Comparison of ENCODE assay signal across 5 fruit fly cellular contexts in the genomic region with DNA sequence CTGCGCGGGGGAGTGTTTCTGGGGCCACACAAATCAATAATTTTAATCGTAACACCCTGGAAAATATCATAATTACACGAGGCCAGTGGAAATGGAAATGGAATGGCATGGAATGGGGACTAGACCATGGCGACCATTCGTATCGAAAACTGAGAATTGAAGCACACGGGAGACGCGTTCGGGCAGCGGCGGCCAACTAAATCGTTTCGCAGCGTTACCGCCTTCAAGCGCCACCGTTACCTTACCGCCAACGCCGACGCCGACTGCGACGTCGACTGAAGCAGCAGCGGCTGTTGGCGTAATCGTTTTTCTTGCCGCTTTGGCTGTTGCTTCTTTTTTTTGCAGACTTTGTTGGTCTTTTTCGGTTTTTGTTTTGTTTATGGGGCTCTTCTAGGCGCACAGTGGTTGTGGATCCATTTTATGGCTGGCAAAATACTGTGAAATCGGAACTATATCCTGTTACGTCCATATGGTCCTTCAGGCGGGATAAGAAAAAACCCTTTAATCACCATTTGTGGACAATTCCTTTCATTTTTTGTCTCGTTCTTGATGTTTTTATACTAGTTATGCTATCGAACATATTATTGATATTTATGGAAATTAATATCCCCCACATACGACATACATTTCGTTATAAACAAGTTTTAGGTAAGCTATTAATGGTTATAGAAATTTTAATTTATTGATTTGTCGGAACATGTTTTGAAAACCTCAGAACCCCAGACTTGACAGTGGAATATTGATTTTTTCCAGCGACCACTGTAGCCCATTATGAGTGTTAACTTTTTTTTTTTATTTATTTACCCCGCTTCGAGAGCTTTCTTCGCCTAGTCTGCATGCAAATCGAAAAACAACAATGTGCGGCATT.
TF ChIP-seq lines count a peak whose summit lies in the region.

No protein-coding gene starts in this region.

- TF ChIP-seq CTCF in whole organism, embryonic (GFP tag; optimal IDR thresholded peaks at IDR 0.05; lab: Kevin White, UChicago) = no peak

TF ChIP-seq in whole organism, adult, 20 proteins besides CTCF, POLR2A, EP300 and RAD21 (continues in another document):
- no peak for TF ChIP-seq pad (GFP tag; optimal IDR thresholded peaks at IDR 0.05; lab: Kevin White, UChicago)
- no peak for TF ChIP-seq CG5204 (GFP tag; optimal IDR thresholded peaks at IDR 0.05; lab: Kevin White, UChicago)
- TF ChIP-seq ovo (GFP tag; optimal IDR thresholded peaks at IDR 0.05; lab: Kevin White, UChicago) = peak; percentile 20
- no peak for TF ChIP-seq kay (GFP tag; lab: Kevin White, UChicago; ENCODE audit: borderline replicate concordance)
- TF ChIP-seq cic (GFP tag; optimal IDR thresholded peaks at IDR 0.05; lab: Kevin White, UChicago) = no peak
- peak; percentile 53 for TF ChIP-seq tj (GFP tag; optimal IDR thresholded peaks at IDR 0.05; lab: Kevin White, UChicago)
- TF ChIP-seq CG11617 (GFP tag; optimal IDR thresholded peaks at IDR 0.05; lab: Kevin White, UChicago) = no peak
- TF ChIP-seq CG1620 (GFP tag; optimal IDR thresholded peaks at IDR 0.05; lab: Kevin White, UChicago) = no peak
- TF ChIP-seq CG7101 (tag; optimal IDR thresholded peaks at IDR 0.05; lab: Kevin White, UChicago) = no peak
- TF ChIP-seq CG14711 (tag; optimal IDR thresholded peaks at IDR 0.05; lab: Kevin White, UChicago) = no peak
- TF ChIP-seq Hr96 (GFP tag; optimal IDR thresholded peaks at IDR 0.05; lab: Kevin White, UChicago) = no peak
- TF ChIP-seq CG33017 (tag; optimal IDR thresholded peaks at IDR 0.05; lab: Kevin White, UChicago) = no peak
- TF ChIP-seq Crg-1 (GFP tag; optimal IDR thresholded peaks at IDR 0.05; lab: Kevin White, UChicago) = no peak
- no peak for TF ChIP-seq CG7045 (GFP tag; optimal IDR thresholded peaks at IDR 0.05; lab: Kevin White, UChicago)
- no peak for TF ChIP-seq toe (GFP tag; optimal IDR thresholded peaks at IDR 0.05; lab: Kevin White, UChicago)
- TF ChIP-seq CG12768 (GFP tag; optimal IDR thresholded peaks at IDR 0.05; lab: Kevin White, UChicago) = no peak
- TF ChIP-seq Mnt (GFP tag; optimal IDR thresholded peaks at IDR 0.05; lab: Kevin White, UChicago) = peak; percentile 3

TF ChIP-seq in whole organism, embryonic, 481 proteins besides CTCF, POLR2A, EP300 and RAD21 (continues in another document):
- TF ChIP-seq gfzf (GFP tag; optimal IDR thresholded peaks at IDR 0.05; lab: Kevin White, UChicago) = no peak
- peak; percentile 18 for TF ChIP-seq CG12391 (tag; optimal IDR thresholded peaks at IDR 0.05; lab: Kevin White, UChicago)
- peak in 1 of 2 experiments; percentile 62 for TF ChIP-seq eve (GFP tag; optimal IDR thresholded peaks at IDR 0.05; lab: Kevin White, UChicago)
- TF ChIP-seq unc-4 (GFP tag; IDR thresholded peaks at IDR 0.05; lab: Robert Waterston, UW; ENCODE audit: partially characterized antibody) = no peak
- TF ChIP-seq CG7357 (GFP tag; IDR thresholded peaks at IDR 0.05; lab: Robert Waterston, UW) = no peak
- TF ChIP-seq seq (GFP tag; IDR thresholded peaks at IDR 0.05; lab: Robert Waterston, UW) = peak; percentile 31; the same call in 1 of the 2 replicates
- no peak for TF ChIP-seq klu (GFP tag; IDR thresholded peaks at IDR 0.05; lab: Robert Waterston, UW)
- peak; percentile 8 for TF ChIP-seq abd-A (tag; optimal IDR thresholded peaks at IDR 0.05; lab: Kevin White, UChicago)
- no peak for TF ChIP-seq tll (GFP tag; optimal IDR thresholded peaks at IDR 0.05; lab: Kevin White, UChicago)
- no peak for TF ChIP-seq CG11247 (GFP tag; IDR thresholded peaks at IDR 0.05; lab: Robert Waterston, UW)
- no peak for TF ChIP-seq ewg (GFP tag; optimal IDR thresholded peaks at IDR 0.05; lab: Kevin White, UChicago)
- peak; percentile 43 for TF ChIP-seq Drgx (GFP tag; IDR thresholded peaks at IDR 0.05; lab: Robert Waterston, UW)
- TF ChIP-seq pfk (GFP tag; optimal IDR thresholded peaks at IDR 0.05; lab: Kevin White, UChicago) = peak; percentile 55
- TF ChIP-seq Hand (GFP tag; optimal IDR thresholded peaks at IDR 0.05; lab: Kevin White, UChicago) = no peak
- TF ChIP-seq CG12769 (tag; optimal IDR thresholded peaks at IDR 0.05; lab: Kevin White, UChicago) = peak; percentile 47
- TF ChIP-seq Oli (tag; optimal IDR thresholded peaks at IDR 0.05; lab: Kevin White, UChicago) = peak; percentile 41

TF ChIP-seq in whole organism, prepupa, 60 proteins besides CTCF, POLR2A, EP300 and RAD21 (continues in another document):
- TF ChIP-seq CG9139 (GFP tag; optimal IDR thresholded peaks at IDR 0.05; lab: Kevin White, UChicago) (peak; percentile 63), CG6163 (GFP tag; IDR thresholded peaks at IDR 0.05; lab: Robert Waterston, UW) (peak; percentile 78; the same call in 2 of the 3 replicates), CG1621 (tag; optimal IDR thresholded peaks at IDR 0.05; lab: Kevin White, UChicago) (peak; percentile 59), CG32006 (GFP tag; optimal IDR thresholded peaks at IDR 0.05; lab: Kevin White, UChicago) (peak; percentile 54), CG7368 (GFP tag; optimal IDR thresholded peaks at IDR 0.05; lab: Kevin White, UChicago) (no peak), fd59A (GFP tag; optimal IDR thresholded peaks at IDR 0.05; lab: Kevin White, UChicago) (no peak), net (GFP tag; optimal IDR thresholded peaks at IDR 0.05; lab: Kevin White, UChicago) (no peak), Lpt (GFP tag; optimal IDR thresholded peaks at IDR 0.05; lab: Kevin White, UChicago) (no peak), CG8319 (GFP tag; optimal IDR thresholded peaks at IDR 0.05; lab: Kevin White, UChicago) (no peak), lz (GFP tag; optimal IDR thresholded peaks at IDR 0.05; lab: Kevin White, UChicago) (peak; percentile 12), ss (GFP tag; optimal IDR thresholded peaks at IDR 0.05; lab: Kevin White, UChicago) (peak; percentile 70 to 73), Blimp-1 (GFP tag; optimal IDR thresholded peaks at IDR 0.05; lab: Kevin White, UChicago) (no peak), CG11762 (GFP tag; optimal IDR thresholded peaks at IDR 0.05; lab: Kevin White, UChicago; ENCODE audit: insufficient read depth) (no peak), CG10631 (GFP tag; optimal IDR thresholded peaks at IDR 0.05; lab: Kevin White, UChicago) (no peak), vri (GFP tag; optimal IDR thresholded peaks at IDR 0.05; lab: Kevin White, UChicago) (peak; percentile 67), Hr38 (GFP tag; optimal IDR thresholded peaks at IDR 0.05; lab: Kevin White, UChicago) (no peak), pdm3 (GFP tag; optimal IDR thresholded peaks at IDR 0.05; lab: Kevin White, UChicago) (peak; percentile 5)

TF ChIP-seq in whole organism, pupa, 21 proteins besides CTCF, POLR2A, EP300 and RAD21:
- TF ChIP-seq CG14655 (GFP tag; optimal IDR thresholded peaks at IDR 0.05; lab: Kevin White, UChicago) (no peak), CG17806 (tag; optimal IDR thresholded peaks at IDR 0.05; lab: Kevin White, UChicago) (peak; percentile 16), CG12605 (GFP tag; IDR thresholded peaks at IDR 0.05; lab: Robert Waterston, UW) (peak; percentile 83), gl (tag; optimal IDR thresholded peaks at IDR 0.05; lab: Kevin White, UChicago) (peak; percentile 79), CG32121 (GFP tag; IDR thresholded peaks at IDR 0.05; lab: Robert Waterston, UW) (peak; percentile 36; the same call in 1 of the 2 replicates), CG8159 (tag; optimal IDR thresholded peaks at IDR 0.05; lab: Kevin White, UChicago) (peak; percentile 43), CG4496 (GFP tag; IDR thresholded peaks at IDR 0.05; lab: Robert Waterston, UW) (peak; percentile 81), CG15710 (tag; optimal IDR thresholded peaks at IDR 0.05; lab: Kevin White, UChicago) (peak; percentile 63), CG34367 (tag; optimal IDR thresholded peaks at IDR 0.05; lab: Kevin White, UChicago) (peak; percentile 49), CG13204 (GFP tag; optimal IDR thresholded peaks at IDR 0.05; lab: Kevin White, UChicago) (peak; percentile 81), D1 (tag; optimal IDR thresholded peaks at IDR 0.05; lab: Kevin White, UChicago) (no peak), Ets98B (GFP tag; IDR thresholded peaks at IDR 0.05; lab: Robert Waterston, UW) (peak; percentile 61), Pif1B (GFP tag; optimal IDR thresholded peaks at IDR 0.05; lab: Kevin White, UChicago) (no peak), CG9948 (tag; optimal IDR thresholded peaks at IDR 0.05; lab: Kevin White, UChicago) (peak; percentile 25), EcR (GFP tag; optimal IDR thresholded peaks at IDR 0.05; lab: Kevin White, UChicago) (no peak), fd96Ca (GFP tag; IDR thresholded peaks at IDR 0.05; lab: Robert Waterston, UW) (peak; percentile 40; the same call in 1 of the 3 replicates), Snoo (tag; optimal IDR thresholded peaks at IDR 0.05; lab: Kevin White, UChicago) (no peak)
TF ChIP-seq in whole organism, pupa: peak in this region for 12.

TF ChIP-seq in whole organism, wandering third instar larva, 38 proteins besides CTCF, POLR2A, EP300 and RAD21:
- TF ChIP-seq Rel (GFP tag; optimal IDR thresholded peaks at IDR 0.05; lab: Kevin White, UChicago) (no peak), Rel (tag; optimal IDR thresholded peaks at IDR 0.05; lab: Kevin White, UChicago) (peak; percentile 48), br (GFP tag; optimal IDR thresholded peaks at IDR 0.05; lab: Kevin White, UChicago) (peak; percentile 43), dsf (GFP tag; optimal IDR thresholded peaks at IDR 0.05; lab: Kevin White, UChicago; ENCODE audit: borderline replicate concordance) (no peak), Hr83 (GFP tag; optimal IDR thresholded peaks at IDR 0.05; lab: Kevin White, UChicago; ENCODE audit: poor library complexity, severe bottlenecking) (no peak), h (GFP tag; optimal IDR thresholded peaks at IDR 0.05; lab: Kevin White, UChicago) (no peak), GATAd (GFP tag; optimal IDR thresholded peaks at IDR 0.05; lab: Kevin White, UChicago) (no peak), tai (GFP tag; optimal IDR thresholded peaks at IDR 0.05; lab: Kevin White, UChicago) (no peak), Dfd (GFP tag; optimal IDR thresholded peaks at IDR 0.05; lab: Kevin White, UChicago) (no peak), sv (GFP tag; optimal IDR thresholded peaks at IDR 0.05; lab: Kevin White, UChicago) (no peak), Dif (GFP tag; optimal IDR thresholded peaks at IDR 0.05; lab: Kevin White, UChicago; ENCODE audit: partially characterized antibody) (no peak), CrebA (GFP tag; optimal IDR thresholded peaks at IDR 0.05; lab: Kevin White, UChicago; ENCODE audit: borderline replicate concordance) (peak; percentile 55)
TF ChIP-seq in whole organism, wandering third instar larva: peak in this region for 3.
